Fruit fly (Drosophila melanogaster) whole organism, pupa: ENCODE measurements around the gene Sirup.
A peak's percentile ranks its signal among the peaks of the same experiment; 100 is the strongest.

Experiments
- CG10348 ChIP-seq: fragments of 200-800 bp; sonication (Bioruptor generic); IDR thresholded peaks from 2 replicates; pipeline ENCODE4 v1.3.6; 2022; ENCODE audit warnings: missing biosample characterization, missing genetic modification characterization
- CG12605 ChIP-seq: fragments of 200-800 bp; sonication (Bioruptor generic); IDR thresholded peaks from 2 replicates; pipeline ENCODE4 v1.3.6; 2022; ENCODE audit warnings: missing biosample characterization, missing genetic modification characterization
- CG13204 ChIP-seq: fragments of 200-800 bp; sonication (Bioruptor generic); optimal IDR thresholded peaks from 2 replicates; lab custom pipeline; 2018; ENCODE audit warnings: missing biosample characterization, mild to moderate bottlenecking, missing genetic modification characterization, moderate library complexity
- CG14655 ChIP-seq: fragments of 200-800 bp; sonication (Bioruptor generic); optimal IDR thresholded peaks from 3 replicates; lab custom pipeline; 2017; ENCODE audit warnings: mild to moderate bottlenecking, missing biosample characterization, missing genetic modification reagents, missing genetic modification characterization
- CG15710 ChIP-seq: fragments of 200-800 bp; sonication (Bioruptor generic); optimal IDR thresholded peaks from 2 replicates; lab custom pipeline; 2018; ENCODE audit warnings: missing biosample characterization, mild to moderate bottlenecking, missing genetic modification characterization, moderate library complexity
- CG17806 ChIP-seq: fragments of 200-800 bp; sonication (Bioruptor generic); optimal IDR thresholded peaks from 2 replicates; lab custom pipeline; 2018; ENCODE audit warnings: missing biosample characterization, mild to moderate bottlenecking, missing genetic modification characterization, moderate library complexity
- CG32121 ChIP-seq: fragments of 200-800 bp; sonication (Bioruptor generic); IDR thresholded peaks from 2 replicates; pipeline ENCODE4 v1.3.6; 2022; ENCODE audit warnings: missing biosample characterization, missing genetic modification characterization
- CG34367 ChIP-seq: fragments of 200-800 bp; sonication (Bioruptor generic); optimal IDR thresholded peaks from 2 replicates; lab custom pipeline; 2018; ENCODE audit warnings: missing biosample characterization, mild to moderate bottlenecking, missing genetic modification characterization
- CG4496 ChIP-seq: fragments of 200-800 bp; sonication (Bioruptor generic); IDR thresholded peaks from 3 replicates; pipeline ENCODE4 v1.3.6; 2022; ENCODE audit warnings: missing biosample characterization, missing genetic modification characterization
- CG8159 ChIP-seq: fragments of 200-800 bp; sonication (Bioruptor generic); optimal IDR thresholded peaks from 3 replicates; lab custom pipeline; 2018; ENCODE audit warnings: missing biosample characterization, mild to moderate bottlenecking, missing genetic modification characterization, moderate library complexity
- CG8301 ChIP-seq: fragments of 200-800 bp; sonication (Bioruptor generic); optimal IDR thresholded peaks from 2 replicates; lab custom pipeline; 2018; ENCODE audit warnings: missing biosample characterization, mild to moderate bottlenecking, missing genetic modification characterization
- CG9948 ChIP-seq: fragments of 200-800 bp; sonication (Bioruptor generic); optimal IDR thresholded peaks from 2 replicates; lab custom pipeline; 2018; ENCODE audit warnings: missing biosample characterization, mild to moderate bottlenecking, missing genetic modification characterization, moderate library complexity
- D1 ChIP-seq: fragments of 200-800 bp; sonication (Bioruptor generic); optimal IDR thresholded peaks from 2 replicates; lab custom pipeline; 2018; ENCODE audit warnings: missing biosample characterization, mild to moderate bottlenecking, missing genetic modification characterization, moderate library complexity
- EcR ChIP-seq: fragments of 200-800 bp; sonication (Bioruptor generic); optimal IDR thresholded peaks from 3 replicates; lab custom pipeline; 2019; ENCODE audit warnings: missing biosample characterization, missing genetic modification characterization, mild to moderate bottlenecking, moderate library complexity, missing genetic modification reagents
- Ets98B ChIP-seq: fragments of 200-800 bp; sonication (Bioruptor generic); IDR thresholded peaks from 2 replicates; pipeline ENCODE4 v1.3.6; 2022; ENCODE audit warnings: missing biosample characterization, missing genetic modification characterization
- Pif1A ChIP-seq: fragments of 200-800 bp; sonication (Bioruptor generic); optimal IDR thresholded peaks from 3 replicates; lab custom pipeline; 2016; ENCODE audit warnings: missing biosample characterization, missing genetic modification characterization
- Pif1B ChIP-seq: fragments of 200-800 bp; sonication (Bioruptor generic); optimal IDR thresholded peaks from 3 replicates; lab custom pipeline; 2016; ENCODE audit warnings: missing biosample characterization, missing genetic modification characterization
- Snoo ChIP-seq: fragments of 200-800 bp; sonication (Bioruptor generic); optimal IDR thresholded peaks from 3 replicates; lab custom pipeline; 2017; ENCODE audit warnings: missing biosample characterization, mild to moderate bottlenecking, missing genetic modification characterization, inconsistent platforms
- fd96Ca ChIP-seq: fragments of 200-800 bp; sonication (Bioruptor generic); IDR thresholded peaks from 3 replicates; pipeline ENCODE4 v1.3.6; 2022; ENCODE audit warnings: missing biosample characterization, missing genetic modification characterization
- gl ChIP-seq: fragments of 200-800 bp; sonication (Bioruptor generic); optimal IDR thresholded peaks from 2 replicates; lab custom pipeline; 2018; ENCODE audit warnings: missing biosample characterization, mild to moderate bottlenecking, missing genetic modification characterization
- rn ChIP-seq: fragments of 200-800 bp; sonication (Bioruptor generic); IDR thresholded peaks from 2 replicates; pipeline ENCODE4 v1.3.6; 2022; ENCODE audit warnings: missing biosample characterization, missing genetic modification characterization

Gene Sirup

DNA sequence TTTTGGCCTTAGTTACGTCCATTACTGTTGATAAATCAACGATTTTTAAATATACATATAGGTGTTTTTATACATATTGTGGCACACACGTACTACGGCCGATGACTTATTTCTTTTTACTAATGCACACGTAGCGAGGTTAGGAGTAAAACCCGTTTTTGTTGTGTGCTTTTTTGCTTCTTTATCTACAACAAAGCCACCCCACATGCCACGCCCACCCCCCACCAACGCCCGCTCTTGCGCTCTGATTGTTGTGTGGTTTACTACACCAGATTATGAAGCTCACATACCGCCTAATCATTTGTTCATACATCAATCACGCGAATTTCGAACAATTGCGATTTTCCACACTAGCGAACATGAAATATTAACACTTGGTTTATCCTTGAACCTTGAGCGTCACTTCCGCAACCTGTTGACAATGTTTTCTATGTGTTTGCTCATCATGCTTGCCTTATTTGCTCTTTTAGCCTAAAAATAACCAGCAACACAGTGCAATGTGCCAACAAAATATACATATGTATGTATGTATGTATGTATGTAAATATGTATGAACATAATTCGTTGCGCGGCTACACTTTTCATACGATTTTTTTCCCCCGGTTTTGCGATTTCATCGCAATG is 5.5 kb upstream of the Sirup start:
- TF ChIP-seq fd96Ca (GFP tag; lab: Robert Waterston, UW) (peak; percentile 56; the same call in 2 of the 3 replicates), CG8159 (tag; lab: Kevin White, UChicago) (no peak), CG12605 (GFP tag; lab: Robert Waterston, UW) (peak; percentile 23; the same call in 1 of the 2 replicates), rn (no peak), Pif1A (GFP tag; lab: Kevin White, UChicago) (no peak), CG32121 (GFP tag; lab: Robert Waterston, UW) (peak; percentile 35), EcR (peak; percentile 20), CG4496 (peak; percentile 48; the same call in 2 of the 3 replicates), CG10348 (GFP tag; lab: Robert Waterston, UW) (no peak), CG17806 (tag; lab: Kevin White, UChicago) (no peak)
- TF ChIP-seq, all 21 proteins: peak for 5

DNA sequence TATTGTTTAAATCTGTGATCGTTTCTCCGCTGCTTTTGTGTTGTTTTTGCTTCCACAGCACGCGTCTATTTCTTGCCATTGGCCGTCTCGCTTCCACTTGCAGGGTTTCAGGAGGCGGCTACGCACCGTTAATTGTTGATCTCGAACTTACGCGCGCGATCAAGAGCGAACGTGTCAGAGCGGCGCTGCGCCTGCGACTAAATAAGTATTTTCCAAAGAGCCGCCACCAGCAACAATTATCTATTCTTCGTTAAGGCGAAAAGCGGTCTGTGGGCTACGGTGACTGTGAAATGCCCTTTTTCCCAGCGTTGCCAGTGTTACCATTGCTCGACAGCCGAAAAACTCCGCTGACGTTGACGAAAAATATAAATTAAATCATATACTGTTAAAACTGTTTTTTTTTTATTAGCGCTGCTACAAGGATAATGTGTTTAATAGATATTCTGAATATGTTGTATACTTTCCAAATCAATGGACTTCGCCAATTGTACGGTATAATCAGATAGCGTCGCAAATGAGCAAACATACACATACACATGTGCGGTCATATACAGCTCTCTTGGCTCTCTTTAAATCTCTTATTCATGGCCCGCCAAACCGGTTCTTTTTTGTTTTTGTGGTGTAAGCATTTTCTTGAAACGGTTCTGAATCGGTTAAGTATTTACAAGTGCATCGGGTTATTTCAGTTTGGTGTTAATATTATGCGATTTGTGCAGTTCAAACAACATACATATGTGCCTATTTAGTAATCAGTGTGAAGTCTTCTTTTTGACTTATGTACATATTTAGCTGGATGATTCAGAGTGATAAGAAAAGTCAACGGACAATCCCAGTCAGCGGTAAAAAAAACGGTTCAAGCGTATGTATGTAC is 4.5 kb upstream of the Sirup start, which contains the start of gene pes:
pes (minus strand) TSS at position 201 of the 871 bp plus-strand sequence.
- TF ChIP-seq gl (tag; lab: Kevin White, UChicago), result peak; percentile 75
- peak; percentile 90 for TF ChIP-seq CG8301 (tag; lab: Kevin White, UChicago)
- peak; percentile 86 for TF ChIP-seq CG17806 (tag; lab: Kevin White, UChicago)
- no peak for TF ChIP-seq CG15710 (tag; lab: Kevin White, UChicago)
- TF ChIP-seq CG14655 (GFP tag; lab: Kevin White, UChicago), result peak; percentile 93
- TF ChIP-seq CG34367 (tag; lab: Kevin White, UChicago), result peak; percentile 61
- peak; percentile 51 for TF ChIP-seq CG13204 (GFP tag; lab: Kevin White, UChicago)
- TF ChIP-seq EcR, result peak; percentile 75
- TF ChIP-seq Pif1A (GFP tag; lab: Kevin White, UChicago), result peak; percentile 97
- TF ChIP-seq Snoo, result peak; percentile 91
- TF ChIP-seq CG10348 (GFP tag; lab: Robert Waterston, UW), result no peak; the same call in 1 of the 2 replicates
- peak; percentile 93 for TF ChIP-seq CG4496
- peak; percentile 97 for TF ChIP-seq Pif1B
- TF ChIP-seq CG9948 (tag; lab: Kevin White, UChicago), result peak; percentile 89
- peak; percentile 96 for TF ChIP-seq fd96Ca (GFP tag; lab: Robert Waterston, UW)
- peak; percentile 94 for TF ChIP-seq CG8159 (tag; lab: Kevin White, UChicago)
- peak; percentile 91 for TF ChIP-seq D1
- peak; percentile 81 for TF ChIP-seq rn
- TF ChIP-seq CG32121 (GFP tag; lab: Robert Waterston, UW), result peak; percentile 94
- TF ChIP-seq CG12605 (GFP tag; lab: Robert Waterston, UW), result no peak
- peak; percentile 85 for TF ChIP-seq Ets98B (GFP tag; lab: Robert Waterston, UW)

DNA sequence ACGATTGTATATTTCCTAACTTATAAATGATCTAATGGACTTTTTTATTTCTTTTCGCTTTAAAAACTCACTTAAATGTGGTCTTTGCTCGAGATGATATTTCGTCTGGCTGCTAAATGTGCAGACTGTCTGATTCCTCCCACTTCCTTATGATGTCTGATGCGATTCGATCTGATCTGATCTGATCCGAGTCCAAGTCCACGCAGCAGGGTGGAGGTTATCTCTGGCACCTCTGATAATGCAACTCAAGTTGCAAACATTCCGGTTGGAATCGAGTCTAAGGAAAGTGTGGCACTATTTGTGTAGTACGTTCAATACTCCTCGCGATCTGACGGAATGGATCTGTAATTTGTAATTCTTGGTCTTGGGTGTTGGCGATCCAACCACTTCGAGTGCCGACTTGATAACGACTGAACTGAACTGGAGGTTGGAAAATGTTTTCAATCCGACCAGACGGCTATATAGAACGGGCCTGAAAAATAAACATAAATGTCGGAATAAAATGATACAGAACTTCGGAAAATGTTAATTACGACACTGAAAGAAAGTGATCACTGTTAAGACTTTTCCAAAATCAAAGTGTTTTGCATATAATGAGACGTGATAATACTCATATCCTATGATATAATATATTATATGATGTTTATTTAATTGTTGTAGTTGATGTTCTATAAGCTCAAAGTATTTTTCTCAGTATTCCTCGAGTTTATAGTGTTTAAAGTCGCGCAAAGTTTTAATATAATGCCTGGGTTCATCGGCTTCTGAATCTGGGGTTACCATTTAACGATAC is 1.2 kb upstream of the Sirup start:
- no peak for TF ChIP-seq Pif1A (GFP tag; lab: Kevin White, UChicago)
- TF ChIP-seq gl (tag; lab: Kevin White, UChicago), result no peak
- no peak for TF ChIP-seq D1
- TF ChIP-seq CG10348 (GFP tag; lab: Robert Waterston, UW), result no peak
- TF ChIP-seq CG15710 (tag; lab: Kevin White, UChicago), result peak; percentile 33
- peak; percentile 43 for TF ChIP-seq CG9948 (tag; lab: Kevin White, UChicago)
- peak; percentile 67 for TF ChIP-seq CG14655 (GFP tag; lab: Kevin White, UChicago)
- TF ChIP-seq Pif1B, result no peak
- no peak for TF ChIP-seq CG4496
- peak; percentile 53 for TF ChIP-seq CG8301 (tag; lab: Kevin White, UChicago)
- TF ChIP-seq CG34367 (tag; lab: Kevin White, UChicago), result peak; percentile 39
- peak; percentile 74 for TF ChIP-seq CG8159 (tag; lab: Kevin White, UChicago)
- TF ChIP-seq CG32121 (GFP tag; lab: Robert Waterston, UW), result peak; percentile 52; the same call in 1 of the 2 replicates
- no peak for TF ChIP-seq Snoo
- TF ChIP-seq CG17806 (tag; lab: Kevin White, UChicago), result peak; percentile 64
- no peak for TF ChIP-seq CG13204 (GFP tag; lab: Kevin White, UChicago)
- TF ChIP-seq fd96Ca (GFP tag; lab: Robert Waterston, UW), result no peak
- no peak; the same call in 1 of the 2 replicates for TF ChIP-seq Ets98B (GFP tag; lab: Robert Waterston, UW)
- peak; percentile 21 for TF ChIP-seq EcR
- 0 out of 2 replicates have a peak, but pooled peaks have one; percentile 16 for TF ChIP-seq CG12605 (GFP tag; lab: Robert Waterston, UW)
- TF ChIP-seq rn, result no peak

DNA sequence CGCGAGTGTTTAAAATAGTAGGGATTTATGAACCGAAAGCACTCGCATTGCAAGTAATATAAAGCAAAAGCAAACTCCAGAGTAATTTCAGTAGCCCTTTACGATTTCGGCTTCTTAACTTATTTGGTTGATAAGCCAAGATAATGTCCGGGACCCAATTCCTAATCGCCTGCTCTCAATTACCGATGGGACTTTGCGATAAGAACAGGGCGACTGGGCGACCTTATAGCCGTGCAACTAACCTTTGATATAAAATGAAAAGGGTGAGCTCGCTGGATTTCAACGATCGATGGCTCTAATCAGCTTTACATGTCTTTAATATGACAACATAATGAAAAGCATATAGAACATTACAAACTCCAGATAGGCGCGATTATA is 600 bp upstream of the Sirup start, which contains the start of gene CG7227:
CG7227 (minus strand) TSS at position 72 of the 378 bp plus-strand sequence.
- TF ChIP-seq CG17806 (tag; lab: Kevin White, UChicago) (no peak), EcR (no peak), CG9948 (tag; lab: Kevin White, UChicago) (no peak), CG32121 (GFP tag; lab: Robert Waterston, UW) (no peak), CG13204 (GFP tag; lab: Kevin White, UChicago) (no peak), CG8159 (tag; lab: Kevin White, UChicago) (no peak), CG34367 (tag; lab: Kevin White, UChicago) (no peak), D1 (no peak), CG4496 (no peak)
- TF ChIP-seq, all 21 proteins: peak for 0
